Fruit fly (Drosophila melanogaster) whole organism, embryonic: ENCODE measurements around the gene Hsp67Ba.

Experiments used
- Blimp-1 ChIP-seq: fragments of 200-800 bp; sonication (Bioruptor generic); optimal IDR thresholded peaks from 3 replicates; lab custom pipeline; 2018; ENCODE audit warnings: missing biosample characterization, missing genetic modification characterization, mild to moderate bottlenecking, moderate library complexity, missing genetic modification reagents
- CG10543 ChIP-seq: fragments of 200-800 bp; sonication (Bioruptor generic); optimal IDR thresholded peaks from 3 replicates; lab custom pipeline; 2017; ENCODE audit warnings: missing biosample characterization, mild to moderate bottlenecking, missing genetic modification characterization, moderate library complexity
- CG11085 ChIP-seq: fragments of 200-800 bp; sonication (Bioruptor generic); IDR thresholded peaks from 2 replicates; pipeline ENCODE4 v1.3.6; 2022; ENCODE audit warnings: missing biosample characterization, missing genetic modification characterization
- CG12155 ChIP-seq: fragments of 200-800 bp; sonication (Bioruptor generic); optimal IDR thresholded peaks from 3 replicates; lab custom pipeline; 2016; ENCODE audit warnings: missing biosample characterization, missing genetic modification characterization
- CG12769 ChIP-seq: fragments of 200-800 bp; sonication (Bioruptor generic); optimal IDR thresholded peaks from 2 replicates; lab custom pipeline; 2019; ENCODE audit warnings: missing biosample characterization, mild to moderate bottlenecking, missing genetic modification characterization, moderate library complexity
- CG14965 ChIP-seq: fragments of 200-800 bp; sonication (Bioruptor generic); optimal IDR thresholded peaks from 2 replicates; lab custom pipeline; 2016; ENCODE audit warnings: missing biosample characterization, missing genetic modification characterization, borderline replicate concordance
- CG15073 ChIP-seq: fragments of 200-800 bp; sonication (Bioruptor generic); optimal IDR thresholded peaks from 2 replicates; lab custom pipeline; 2016; ENCODE audit warnings: missing biosample characterization, missing genetic modification characterization
- CG17829 ChIP-seq: fragments of 200-800 bp; optimal IDR thresholded peaks from 2 replicates; lab custom pipeline; 2019; ENCODE audit warnings: missing biosample characterization, mild to moderate bottlenecking, missing genetic modification characterization, moderate library complexity
- CG2199 ChIP-seq: fragments of 200-800 bp; sonication (Bioruptor generic); IDR thresholded peaks from 3 replicates; pipeline ENCODE4 v1.3.6; 2022; ENCODE audit warnings: missing biosample characterization, missing genetic modification characterization
- CG32767 ChIP-seq: fragments of 200-800 bp; sonication (Bioruptor generic); IDR thresholded peaks from 2 replicates; pipeline ENCODE4 v1.3.6; 2022; ENCODE audit warnings: missing biosample characterization, missing genetic modification characterization
- CG8765 ChIP-seq: fragments of 200-800 bp; sonication (Bioruptor generic); IDR thresholded peaks from 2 replicates; pipeline ENCODE4 v1.3.6; 2022; ENCODE audit warnings: missing biosample characterization, missing genetic modification characterization
- CG9215 ChIP-seq: fragments of 200-800 bp; sonication (Bioruptor generic); IDR thresholded peaks from 2 replicates; pipeline ENCODE4 v1.3.6; 2022; ENCODE audit warnings: missing biosample characterization, missing genetic modification characterization
- CTCF ChIP-seq: fragments of 200-800 bp; sonication (Bioruptor generic); optimal IDR thresholded peaks from 2 replicates; lab custom pipeline; 2017; ENCODE audit warnings: missing biosample characterization, mild to moderate bottlenecking, missing genetic modification characterization, moderate library complexity
- Camta ChIP-seq: fragments of 200-800 bp; sonication (Bioruptor generic); optimal IDR thresholded peaks from 2 replicates; lab custom pipeline; 2016; ENCODE audit warnings: missing biosample characterization, missing genetic modification characterization
- Elba2 ChIP-seq: fragments of 200-800 bp; sonication (Bioruptor generic); optimal IDR thresholded peaks from 3 replicates; lab custom pipeline; 2016; ENCODE audit warnings: missing biosample characterization, missing genetic modification characterization
- Fer3 ChIP-seq: fragments of 200-800 bp; sonication (Bioruptor generic); optimal IDR thresholded peaks from 2 replicates; lab custom pipeline; 2018; ENCODE audit warnings: missing biosample characterization, mild to moderate bottlenecking, missing genetic modification characterization, moderate library complexity
- Gsc ChIP-seq: fragments of 200-800 bp; sonication (Bioruptor generic); IDR thresholded peaks from 2 replicates; pipeline ENCODE4 v1.3.6; 2022; ENCODE audit warnings: missing biosample characterization, missing genetic modification characterization
- HmgD ChIP-seq: fragments of 200-800 bp; sonication (Bioruptor generic); optimal IDR thresholded peaks from 3 replicates; lab custom pipeline; 2016; ENCODE audit warnings: missing biosample characterization, missing genetic modification characterization
- Pdp1 ChIP-seq, 2 experiments: fragments of 200-800 bp; sonication (Bioruptor generic); optimal IDR thresholded peaks; 3 replicates each; lab custom pipeline; 2016; ENCODE audit warnings: missing biosample characterization in 2 of 2, missing genetic modification characterization in 2 of 2, mild to moderate bottlenecking in 1 of 2, moderate library complexity in 1 of 2
- Rfx ChIP-seq: fragments of 200-800 bp; sonication (Bioruptor generic); IDR thresholded peaks from 2 replicates; pipeline ENCODE4 v1.3.6; 2022; ENCODE audit warnings: missing biosample characterization, missing genetic modification characterization
- Scr ChIP-seq: fragments of 200-800 bp; sonication (Bioruptor generic); IDR thresholded peaks from 2 replicates; pipeline ENCODE4 v1.3.6; 2022; ENCODE audit warnings: missing biosample characterization, missing genetic modification characterization; ENCODE audit not compliant: partially characterized antibody
- Sox100B ChIP-seq: fragments of 200-800 bp; sonication (Bioruptor generic); optimal IDR thresholded peaks from 3 replicates; lab custom pipeline; 2018; ENCODE audit warnings: missing biosample characterization, mild to moderate bottlenecking, missing genetic modification characterization
- Vsx1 ChIP-seq: fragments of 200-800 bp; sonication (Bioruptor generic); optimal IDR thresholded peaks from 2 replicates; lab custom pipeline; 2017; ENCODE audit warnings: missing biosample characterization, mild to moderate bottlenecking, missing genetic modification characterization, missing genetic modification reagents
- abd-A ChIP-seq: fragments of 200-800 bp; sonication (Bioruptor generic); optimal IDR thresholded peaks from 3 replicates; lab custom pipeline; 2019; ENCODE audit warnings: missing biosample characterization, mild to moderate bottlenecking, missing genetic modification characterization, moderate library complexity
- al ChIP-seq: fragments of 200-800 bp; sonication (Bioruptor generic); IDR thresholded peaks from 2 replicates; pipeline ENCODE4 v1.3.6; 2022; ENCODE audit warnings: missing biosample characterization, missing genetic modification characterization
- bsh ChIP-seq, 2 experiments: fragments of 200-800 bp; sonication (Bioruptor generic); optimal IDR thresholded peaks; 2 replicates each; lab custom pipeline; 2017 to 2018; ENCODE audit warnings: mild to moderate bottlenecking in 2 of 2, missing biosample characterization in 2 of 2, missing genetic modification characterization in 2 of 2, moderate library complexity in 1 of 2
- corto ChIP-seq: fragments of 200-800 bp; sonication (Bioruptor generic); optimal IDR thresholded peaks from 2 replicates; lab custom pipeline; 2016; ENCODE audit warnings: missing biosample characterization, mild to moderate bottlenecking, missing genetic modification characterization, moderate library complexity
- dysf ChIP-seq: fragments of 200-800 bp; sonication (Bioruptor generic); IDR thresholded peaks from 3 replicates; pipeline ENCODE4 v1.3.6; 2022; ENCODE audit warnings: missing biosample characterization, missing genetic modification characterization
- ems ChIP-seq: fragments of 200-800 bp; sonication (Bioruptor generic); optimal IDR thresholded peaks from 3 replicates; lab custom pipeline; 2016; ENCODE audit warnings: missing biosample characterization, missing genetic modification characterization
- en ChIP-seq: fragments of 200-800 bp; sonication (Bioruptor generic); optimal IDR thresholded peaks from 2 replicates; lab custom pipeline; 2016; ENCODE audit warnings: missing biosample characterization, missing genetic modification characterization
- exex ChIP-seq: fragments of 200-800 bp; sonication (Bioruptor generic); optimal IDR thresholded peaks from 4 replicates; lab custom pipeline; 2018; ENCODE audit warnings: missing biosample characterization, mild to moderate bottlenecking, missing genetic modification characterization, moderate library complexity
- eyg ChIP-seq: fragments of 200-800 bp; sonication (Bioruptor generic); optimal IDR thresholded peaks from 3 replicates; lab custom pipeline; 2016; ENCODE audit warnings: missing biosample characterization, missing genetic modification characterization
- gfzf ChIP-seq: fragments of 200-800 bp; sonication (Bioruptor generic); optimal IDR thresholded peaks from 2 replicates; lab custom pipeline; 2016; ENCODE audit warnings: missing biosample characterization, mild to moderate bottlenecking, missing genetic modification characterization, moderate library complexity
- gt ChIP-seq: fragments of 200-800 bp; sonication (Bioruptor generic); IDR thresholded peaks from 2 replicates; pipeline ENCODE4 v1.3.6; 2022; ENCODE audit warnings: missing biosample characterization, missing genetic modification characterization
- org-1 ChIP-seq: fragments of 200-800 bp; sonication (Bioruptor generic); optimal IDR thresholded peaks from 2 replicates; lab custom pipeline; 2017; ENCODE audit warnings: missing biosample characterization, missing genetic modification characterization
- pho ChIP-seq: fragments of 200-800 bp; sonication (Bioruptor generic); optimal IDR thresholded peaks from 2 replicates; lab custom pipeline; 2016; ENCODE audit warnings: missing biosample characterization, missing genetic modification characterization
- pum ChIP-seq: fragments of 200-800 bp; sonication (Bioruptor generic); optimal IDR thresholded peaks from 2 replicates; lab custom pipeline; 2016; ENCODE audit warnings: missing biosample characterization, missing genetic modification characterization
- sd ChIP-seq: fragments of 200-800 bp; sonication (Bioruptor generic); optimal IDR thresholded peaks from 3 replicates; lab custom pipeline; 2018; ENCODE audit warnings: missing biosample characterization, mild to moderate bottlenecking, missing genetic modification characterization, moderate library complexity
- stc ChIP-seq: fragments of 200-800 bp; sonication (Bioruptor generic); IDR thresholded peaks from 2 replicates; pipeline ENCODE4 v1.3.6; 2022; ENCODE audit warnings: missing biosample characterization, missing genetic modification characterization
- sug ChIP-seq: fragments of 200-800 bp; optimal IDR thresholded peaks from 2 replicates; lab custom pipeline; 2019; ENCODE audit warnings: missing biosample characterization, mild to moderate bottlenecking, missing genetic modification characterization, moderate library complexity
- z ChIP-seq: fragments of 200-800 bp; sonication (Bioruptor generic); IDR thresholded peaks from 3 replicates; pipeline ENCODE4 v1.3.6; 2022; ENCODE audit warnings: missing biosample characterization, missing genetic modification characterization

Gene Hsp67Ba

DNA sequence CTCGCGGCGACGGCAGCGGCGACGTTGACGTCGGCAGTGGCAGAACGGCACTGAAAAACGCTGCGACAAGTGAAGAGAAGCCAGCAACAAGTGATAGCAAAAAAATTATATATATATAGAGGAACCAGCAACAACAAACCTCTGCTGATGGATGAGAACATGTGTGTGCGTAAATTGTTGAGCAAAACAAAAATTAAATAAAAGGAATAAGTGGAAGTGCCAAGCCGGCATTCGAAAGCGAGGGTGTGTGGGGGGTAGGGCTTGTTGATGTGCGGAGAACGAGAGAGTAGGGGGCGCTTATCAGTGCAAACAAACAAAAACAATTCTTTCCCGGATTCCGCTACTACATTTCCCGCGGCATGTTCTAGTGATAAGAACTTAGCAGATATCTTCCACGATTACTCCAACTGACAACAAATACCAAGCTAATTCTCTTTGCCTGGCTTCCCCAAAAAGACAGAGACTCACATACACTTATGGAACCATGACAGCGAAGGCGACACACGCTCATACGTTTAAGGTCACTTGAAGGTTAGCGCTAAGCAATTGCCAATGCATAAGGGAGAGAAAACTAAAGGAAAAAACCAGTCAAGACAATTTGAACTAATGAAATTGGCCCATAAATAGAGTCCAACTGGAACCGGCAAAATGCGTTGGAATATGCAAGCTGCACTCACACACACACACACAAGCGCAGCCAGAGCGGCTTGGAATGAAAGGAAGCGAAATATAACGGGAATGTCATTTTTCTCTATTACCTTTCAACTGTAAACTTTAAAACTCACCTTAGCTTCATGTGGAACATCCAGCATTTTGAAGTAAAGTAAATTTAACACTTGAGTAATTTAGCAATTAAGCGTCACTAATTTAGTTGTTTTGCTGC lies 21.3 kb downstream of the Hsp67Ba start (continued):
- no peak for TF ChIP-seq z (GFP tag; lab: Robert Waterston, UW)
- TF ChIP-seq Camta: no peak
- peak; percentile 60 for TF ChIP-seq CG12769 (tag; lab: Kevin White, UChicago)
- peak in 1 of 2 experiments; percentile 33 for TF ChIP-seq Pdp1 (GFP tag; optimal IDR thresholded peaks at IDR 0.05; lab: Kevin White, UChicago)
- TF ChIP-seq CG14965 (GFP tag; lab: Kevin White, UChicago): no peak
- TF ChIP-seq Fer3 (tag; lab: Kevin White, UChicago): no peak
- TF ChIP-seq dysf (GFP tag; lab: Robert Waterston, UW): no peak
- TF ChIP-seq CG17829: no peak
- peak; percentile 64 for TF ChIP-seq corto (GFP tag; lab: Kevin White, UChicago)
- TF ChIP-seq Sox100B (GFP tag; lab: Kevin White, UChicago): no peak
- TF ChIP-seq Scr (GFP tag; lab: Robert Waterston, UW): no peak
- no peak for TF ChIP-seq abd-A (tag; lab: Kevin White, UChicago)
- TF ChIP-seq CG15073: no peak
- TF ChIP-seq org-1 (GFP tag; lab: Kevin White, UChicago): no peak
- TF ChIP-seq CG12155 (GFP tag; lab: Kevin White, UChicago): no peak
- TF ChIP-seq CG32767 (GFP tag; lab: Robert Waterston, UW): no peak
- TF ChIP-seq HmgD (GFP tag; lab: Kevin White, UChicago): no peak
- TF ChIP-seq CG2199 (GFP tag; lab: Robert Waterston, UW): no peak
- TF ChIP-seq CTCF (GFP tag; lab: Kevin White, UChicago): no peak
- peak; percentile 83 for TF ChIP-seq CG10543 (GFP tag; lab: Kevin White, UChicago)
- TF ChIP-seq pum (GFP tag; lab: Kevin White, UChicago): no peak
- no peak for TF ChIP-seq Blimp-1 (GFP tag; lab: Kevin White, UChicago)
- no peak for TF ChIP-seq pho (GFP tag; lab: Kevin White, UChicago)
- TF ChIP-seq gt (GFP tag; lab: Robert Waterston, UW): no peak
- no peak for TF ChIP-seq al
- peak; percentile 52 for TF ChIP-seq sug (tag; lab: Kevin White, UChicago)
- peak; percentile 43 for TF ChIP-seq Elba2 (GFP tag; lab: Kevin White, UChicago)
- TF ChIP-seq en (GFP tag; lab: Kevin White, UChicago): no peak
- no peak for TF ChIP-seq CG8765 (GFP tag; lab: Robert Waterston, UW)
- no peak for TF ChIP-seq CG11085 (GFP tag; lab: Robert Waterston, UW)
- peak in 1 of 2 experiments; percentile 45 for TF ChIP-seq bsh (GFP tag; optimal IDR thresholded peaks at IDR 0.05; lab: Kevin White, UChicago)
- TF ChIP-seq Rfx: 0 out of 2 replicates have a peak, but pooled peaks have one; percentile 13
- no peak for TF ChIP-seq gfzf (GFP tag; lab: Kevin White, UChicago)
- no peak for TF ChIP-seq Gsc (GFP tag; lab: Robert Waterston, UW)
- TF ChIP-seq sd (tag; lab: Kevin White, UChicago): peak; percentile 87
- peak; percentile 75 for TF ChIP-seq Vsx1
- TF ChIP-seq exex: peak; percentile 22
- TF ChIP-seq CG9215 (GFP tag; lab: Robert Waterston, UW): no peak
- TF ChIP-seq stc (GFP tag; lab: Robert Waterston, UW): 0 out of 2 replicates have a peak, but pooled peaks have one; percentile 19
- TF ChIP-seq eyg (GFP tag; lab: Kevin White, UChicago): no peak
- no peak for TF ChIP-seq ems (GFP tag; lab: Kevin White, UChicago)
